Fruit fly (Drosophila melanogaster) whole organism, prepupa: Measurements from ENCODE around the gene CG4374.

Experiments
- Blimp-1 ChIP-seq: fragments of 200-800 bp; sonication (Bioruptor generic); optimal IDR thresholded peaks from 3 replicates; lab custom pipeline; 2017; ENCODE audit warnings: missing biosample characterization, missing genetic modification characterization, mild to moderate bottlenecking, moderate library complexity, missing genetic modification reagents
- CG10631 ChIP-seq: fragments of 200-800 bp; sonication (Bioruptor generic); optimal IDR thresholded peaks from 2 replicates; lab custom pipeline; 2016; ENCODE audit warnings: missing biosample characterization, missing genetic modification characterization
- CG10669 ChIP-seq: fragments of 200-800 bp; sonication (Bioruptor generic); optimal IDR thresholded peaks from 3 replicates; lab custom pipeline; 2018; ENCODE audit warnings: missing biosample characterization, mild to moderate bottlenecking, missing genetic modification characterization, moderate library complexity
- CG11294 ChIP-seq: fragments of 200-800 bp; sonication (Bioruptor generic); IDR thresholded peaks from 2 replicates; pipeline ENCODE4 v1.3.6; 2022; ENCODE audit warnings: missing biosample characterization, missing genetic modification characterization
- CG11762 ChIP-seq: fragments of 200-800 bp; sonication (Bioruptor generic); optimal IDR thresholded peaks from 3 replicates; lab custom pipeline; 2016; ENCODE audit warnings: missing biosample characterization, missing genetic modification characterization; ENCODE audit not compliant: insufficient read depth
- CG11902 ChIP-seq: fragments of 200-800 bp; sonication (Bioruptor generic); optimal IDR thresholded peaks from 3 replicates; lab custom pipeline; 2016; ENCODE audit warnings: missing biosample characterization, missing genetic modification characterization
- CG15336 ChIP-seq: fragments of 200-800 bp; sonication (Bioruptor generic); IDR thresholded peaks from 2 replicates; pipeline ENCODE4 v1.3.6; 2022; ENCODE audit warnings: missing biosample characterization, missing genetic modification characterization
- CG16779 ChIP-seq: fragments of 200-800 bp; sonication (Bioruptor generic); optimal IDR thresholded peaks from 3 replicates; lab custom pipeline; 2017; ENCODE audit warnings: missing biosample characterization, mild to moderate bottlenecking, missing genetic modification characterization
- CG3032 ChIP-seq: fragments of 200-800 bp; optimal IDR thresholded peaks from 2 replicates; lab custom pipeline; 2019; ENCODE audit warnings: missing biosample characterization, mild to moderate bottlenecking, missing genetic modification characterization, moderate library complexity
- CG32006 ChIP-seq: fragments of 200-800 bp; sonication (Bioruptor generic); optimal IDR thresholded peaks from 3 replicates; lab custom pipeline; 2017; ENCODE audit warnings: missing biosample characterization, mild to moderate bottlenecking, missing genetic modification characterization
- CG34406 ChIP-seq: fragments of 200-800 bp; sonication (Bioruptor generic); optimal IDR thresholded peaks from 3 replicates; lab custom pipeline; 2016; ENCODE audit warnings: missing biosample characterization, missing genetic modification characterization
- CG3919 ChIP-seq: fragments of 200-800 bp; sonication (Bioruptor generic); optimal IDR thresholded peaks from 3 replicates; lab custom pipeline; 2016; ENCODE audit warnings: missing biosample characterization, missing genetic modification characterization
- CG4318 ChIP-seq: fragments of 200-800 bp; sonication (Bioruptor generic); optimal IDR thresholded peaks from 3 replicates; lab custom pipeline; 2017; ENCODE audit warnings: missing biosample characterization, mild to moderate bottlenecking, missing genetic modification characterization
- CG6163 ChIP-seq: fragments of 200-800 bp; sonication (Bioruptor generic); IDR thresholded peaks from 3 replicates; pipeline ENCODE4 v1.3.6; 2022; ENCODE audit warnings: missing biosample characterization, missing genetic modification characterization
- CG6276 ChIP-seq: fragments of 200-800 bp; sonication (Bioruptor generic); optimal IDR thresholded peaks from 2 replicates; lab custom pipeline; 2017; ENCODE audit warnings: missing biosample characterization, mild to moderate bottlenecking, missing genetic modification characterization
- CG6792 ChIP-seq: fragments of 200-800 bp; sonication (Bioruptor generic); optimal IDR thresholded peaks from 3 replicates; lab custom pipeline; 2016; ENCODE audit warnings: missing biosample characterization, missing genetic modification characterization
- CG6808 ChIP-seq: fragments of 200-800 bp; sonication (Bioruptor generic); optimal IDR thresholded peaks from 3 replicates; lab custom pipeline; 2017; ENCODE audit warnings: missing biosample characterization, missing genetic modification characterization, mild to moderate bottlenecking, moderate library complexity, missing genetic modification reagents
- CG6854 ChIP-seq: fragments of 200-800 bp; sonication (Bioruptor generic); optimal IDR thresholded peaks from 2 replicates; lab custom pipeline; 2017; ENCODE audit warnings: missing biosample characterization, mild to moderate bottlenecking, missing genetic modification characterization
- CG8119 ChIP-seq: fragments of 200-800 bp; sonication (Bioruptor generic); IDR thresholded peaks from 3 replicates; pipeline ENCODE4 v1.3.6; 2022; ENCODE audit warnings: missing biosample characterization, missing genetic modification characterization
- CG8319 ChIP-seq: fragments of 200-800 bp; sonication (Bioruptor generic); optimal IDR thresholded peaks from 3 replicates; lab custom pipeline; 2016; ENCODE audit warnings: missing biosample characterization, missing genetic modification characterization
- CG8632 ChIP-seq: fragments of 200-800 bp; sonication (Bioruptor generic); optimal IDR thresholded peaks from 3 replicates; lab custom pipeline; 2016; ENCODE audit warnings: missing biosample characterization, missing genetic modification characterization
- Eip75B ChIP-seq: fragments of 200-800 bp; sonication (Bioruptor generic); optimal IDR thresholded peaks from 3 replicates; lab custom pipeline; 2016; ENCODE audit warnings: missing biosample characterization, missing genetic modification characterization
- Eip78C ChIP-seq: fragments of 200-800 bp; sonication (Bioruptor generic); peaks from one replicate; lab custom pipeline; 2016; ENCODE audit warnings: missing biosample characterization, missing genetic modification characterization
- Ets21C ChIP-seq: fragments of 200-800 bp; sonication (Bioruptor generic); optimal IDR thresholded peaks from 3 replicates; lab custom pipeline; 2016; ENCODE audit warnings: missing biosample characterization, missing genetic modification characterization
- Ets96B ChIP-seq: fragments of 200-800 bp; optimal IDR thresholded peaks from 2 replicates; lab custom pipeline; 2019; ENCODE audit warnings: missing biosample characterization, mild to moderate bottlenecking, missing genetic modification characterization, moderate library complexity
- Gug ChIP-seq: fragments of 200-800 bp; sonication (Bioruptor generic); IDR thresholded peaks from 2 replicates; pipeline ENCODE4 v1.3.6; 2022; ENCODE audit warnings: missing biosample characterization, missing genetic modification characterization
- Hr38 ChIP-seq: sonication (Bioruptor generic); optimal IDR thresholded peaks from 2 replicates; lab custom pipeline; 2016; ENCODE audit warnings: missing biosample characterization, missing genetic modification characterization
- Hr4 ChIP-seq: fragments of 200-800 bp; sonication (Bioruptor generic); optimal IDR thresholded peaks from 3 replicates; lab custom pipeline; 2016; ENCODE audit warnings: missing biosample characterization, missing genetic modification characterization
- Lpt ChIP-seq: fragments of 200-800 bp; sonication (Bioruptor generic); optimal IDR thresholded peaks from 3 replicates; lab custom pipeline; 2016; ENCODE audit warnings: missing biosample characterization, missing genetic modification characterization
- OdsH ChIP-seq: fragments of 200-800 bp; sonication (Bioruptor generic); optimal IDR thresholded peaks from 3 replicates; lab custom pipeline; 2016; ENCODE audit warnings: missing biosample characterization, missing genetic modification characterization
- Sox14 ChIP-seq: fragments of 200-800 bp; sonication (Bioruptor generic); optimal IDR thresholded peaks from 3 replicates; lab custom pipeline; 2016; ENCODE audit warnings: missing biosample characterization, missing genetic modification characterization
- Sox15 ChIP-seq: fragments of 200-800 bp; sonication (Bioruptor generic); optimal IDR thresholded peaks from 3 replicates; lab custom pipeline; 2016; ENCODE audit warnings: missing biosample characterization, missing genetic modification characterization
- achi ChIP-seq: fragments of 200-800 bp; sonication (Bioruptor generic); optimal IDR thresholded peaks from 3 replicates; lab custom pipeline; 2016; ENCODE audit warnings: missing biosample characterization, missing genetic modification characterization
- cyc ChIP-seq: fragments of 200-800 bp; sonication (Bioruptor generic); optimal IDR thresholded peaks from 3 replicates; lab custom pipeline; 2016; ENCODE audit warnings: missing biosample characterization, missing genetic modification characterization
- dac ChIP-seq: fragments of 200-800 bp; sonication (Bioruptor generic); optimal IDR thresholded peaks from 2 replicates; lab custom pipeline; 2017; ENCODE audit warnings: missing biosample characterization, mild to moderate bottlenecking, missing genetic modification characterization
- dsx ChIP-seq: fragments of 200-800 bp; optimal IDR thresholded peaks from 3 replicates; lab custom pipeline; 2019; ENCODE audit warnings: missing biosample characterization, mild to moderate bottlenecking, missing genetic modification characterization, moderate library complexity; ENCODE audit not compliant: poor library complexity, severe bottlenecking
- eg ChIP-seq: fragments of 200-800 bp; sonication (Bioruptor generic); IDR thresholded peaks from 3 replicates; pipeline ENCODE4 v1.3.6; 2022; ENCODE audit warnings: missing biosample characterization, missing genetic modification characterization
- net ChIP-seq: fragments of 200-800 bp; sonication (Bioruptor generic); optimal IDR thresholded peaks from 3 replicates; lab custom pipeline; 2016; ENCODE audit warnings: missing biosample characterization, missing genetic modification characterization
- pdm3 ChIP-seq: fragments of 200-800 bp; sonication (Bioruptor generic); optimal IDR thresholded peaks from 3 replicates; lab custom pipeline; 2016; ENCODE audit warnings: missing biosample characterization, missing genetic modification characterization
- salr ChIP-seq, 2 experiments: fragments of 200-800 bp; sonication (Bioruptor generic); optimal IDR thresholded peaks; 3 replicates each; lab custom pipeline; 2016 to 2018; ENCODE audit warnings: missing biosample characterization in 2 of 2, missing genetic modification characterization in 2 of 2, mild to moderate bottlenecking in 1 of 2
- spab ChIP-seq: fragments of 200-800 bp; sonication (Bioruptor generic); optimal IDR thresholded peaks from 2 replicates; lab custom pipeline; 2017; ENCODE audit warnings: missing biosample characterization, mild to moderate bottlenecking, missing genetic modification characterization, missing genetic modification reagents
- ss ChIP-seq, 2 experiments: fragments of 200-800 bp; sonication (Bioruptor generic); optimal IDR thresholded peaks; 2 replicates in 1 of 2; 3 replicates in 1 of 2; lab custom pipeline; 2017 to 2018; ENCODE audit warnings: mild to moderate bottlenecking in 2 of 2, missing biosample characterization in 2 of 2, missing genetic modification characterization in 2 of 2, moderate library complexity in 1 of 2
- svp ChIP-seq: fragments of 200-800 bp; sonication (Bioruptor generic); peaks from one replicate; lab custom pipeline; 2016; ENCODE audit warnings: missing biosample characterization, missing genetic modification characterization
- topi ChIP-seq: fragments of 200-800 bp; sonication (Bioruptor generic); optimal IDR thresholded peaks from 3 replicates; lab custom pipeline; 2016; ENCODE audit warnings: missing biosample characterization, missing genetic modification characterization
- vri ChIP-seq: fragments of 200-800 bp; sonication (Bioruptor generic); optimal IDR thresholded peaks from 3 replicates; lab custom pipeline; 2016; ENCODE audit warnings: missing biosample characterization, mild to moderate bottlenecking, missing genetic modification characterization

CG4374 gene

DNA sequence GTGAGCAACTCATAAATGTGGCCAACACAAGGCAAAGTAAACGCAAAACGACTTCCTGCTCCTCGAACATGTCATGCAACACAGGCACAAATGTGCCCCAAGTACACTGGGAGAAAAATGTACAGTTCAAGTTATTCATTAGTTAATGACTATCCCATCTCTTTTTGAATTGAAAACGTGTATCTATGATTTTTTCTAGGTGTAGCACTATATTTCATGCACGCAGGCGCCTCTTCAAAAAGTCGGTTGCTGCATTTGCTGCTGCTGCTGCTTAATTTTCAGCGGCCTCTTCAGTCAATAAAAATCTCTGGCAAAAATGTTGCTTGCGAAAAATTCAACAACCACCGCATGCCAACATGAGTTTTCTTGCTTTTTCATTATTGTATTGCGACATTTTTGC lies 104.5 kb downstream of the CG4374 start (continued):
- no peak for TF ChIP-seq Sox15
- peak; percentile 12 for TF ChIP-seq CG6276 (GFP tag; lab: Kevin White, UChicago)
- TF ChIP-seq vri (GFP tag; lab: Kevin White, UChicago), result no peak
- no peak for TF ChIP-seq CG6808 (GFP tag; lab: Kevin White, UChicago)
- TF ChIP-seq dsx (GFP tag; lab: Kevin White, UChicago), result no peak
- no peak for TF ChIP-seq svp (GFP tag; lab: Kevin White, UChicago)
- no peak for TF ChIP-seq CG3032
- TF ChIP-seq CG6854 (GFP tag; lab: Kevin White, UChicago), result no peak
- no peak for TF ChIP-seq CG10669 (GFP tag; lab: Kevin White, UChicago)
- no peak for TF ChIP-seq CG3919 (GFP tag; lab: Kevin White, UChicago)
- no peak for TF ChIP-seq Hr38 (GFP tag; lab: Kevin White, UChicago)
- TF ChIP-seq Ets21C (GFP tag; lab: Kevin White, UChicago), result no peak
- peak; percentile 54 for TF ChIP-seq CG15336 (GFP tag; lab: Robert Waterston, UW)

DNA sequence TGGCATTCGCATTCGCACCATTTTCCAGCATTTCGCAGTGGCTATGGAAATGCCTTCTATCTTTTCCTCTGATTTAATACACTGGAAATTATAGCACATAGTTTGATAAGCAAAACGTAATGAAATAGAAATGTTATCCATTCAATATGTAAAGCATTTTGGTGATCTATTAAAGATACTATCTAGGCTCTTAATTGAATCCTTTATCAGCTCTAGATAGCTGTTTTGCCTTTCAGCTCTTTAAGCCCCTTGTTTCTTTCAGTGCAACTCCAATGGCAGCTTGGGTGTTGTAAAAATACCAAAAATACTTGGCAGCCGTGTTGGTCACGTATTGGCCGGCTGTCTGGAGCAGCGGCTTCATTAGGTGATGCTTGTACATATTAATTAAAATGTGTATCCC lies 107.0 kb downstream of the CG4374 start:
- peak; percentile 24 for TF ChIP-seq achi (GFP tag; lab: Kevin White, UChicago)
- TF ChIP-seq CG6792 (GFP tag; lab: Kevin White, UChicago), result no peak
- peak; percentile 68 for TF ChIP-seq CG32006 (GFP tag; lab: Kevin White, UChicago)
- peak; percentile 44 for TF ChIP-seq CG4318 (GFP tag; lab: Kevin White, UChicago)
- peak; percentile 3 for TF ChIP-seq Sox14 (GFP tag; lab: Kevin White, UChicago)
- TF ChIP-seq dac (GFP tag; lab: Kevin White, UChicago), result peak; percentile 53
- TF ChIP-seq CG11762 (GFP tag; lab: Kevin White, UChicago), result no peak
- 0 out of 2 replicates have a peak, but pooled peaks have one; percentile 24 for TF ChIP-seq CG11294
- TF ChIP-seq CG6276 (GFP tag; lab: Kevin White, UChicago), result peak; percentile 41
- TF ChIP-seq net (GFP tag; lab: Kevin White, UChicago), result peak; percentile 24
- TF ChIP-seq spab (GFP tag; lab: Kevin White, UChicago), result no peak
- TF ChIP-seq CG6163 (GFP tag; lab: Robert Waterston, UW), result no peak
- no peak for TF ChIP-seq dsx (GFP tag; lab: Kevin White, UChicago)
- peak; percentile 58 for TF ChIP-seq eg (GFP tag; lab: Robert Waterston, UW)
- peak; percentile 12 for TF ChIP-seq CG3919 (GFP tag; lab: Kevin White, UChicago)
- TF ChIP-seq Hr4 (GFP tag; lab: Kevin White, UChicago), result peak; percentile 75
- peak; percentile 71 for TF ChIP-seq CG15336 (GFP tag; lab: Robert Waterston, UW)
- TF ChIP-seq Gug, result peak; percentile 30; the same call in 1 of the 2 replicates
- peak; percentile 39 for TF ChIP-seq pdm3 (GFP tag; lab: Kevin White, UChicago)
- peak; percentile 29 for TF ChIP-seq OdsH (GFP tag; lab: Kevin White, UChicago)
- TF ChIP-seq CG8119 (GFP tag; lab: Robert Waterston, UW), result peak; percentile 65
- peak; percentile 56 for TF ChIP-seq Eip78C (GFP tag; lab: Kevin White, UChicago)
- TF ChIP-seq salr (GFP tag; optimal IDR thresholded peaks at IDR 0.05; lab: Kevin White, UChicago), result peak in 1 of 2 experiments; percentile 19
- TF ChIP-seq CG10631, result peak; percentile 14

- TF ChIP-seq CG3032 (peak; percentile 77), CG6854 (GFP tag; lab: Kevin White, UChicago) (peak; percentile 54), Blimp-1 (GFP tag; lab: Kevin White, UChicago) (peak; percentile 71), CG11902 (GFP tag; lab: Kevin White, UChicago) (peak; percentile 58), CG8319 (GFP tag; lab: Kevin White, UChicago) (peak; percentile 71), CG6808 (GFP tag; lab: Kevin White, UChicago) (peak; percentile 59), Ets96B (tag; lab: Kevin White, UChicago) (peak; percentile 77), Ets21C (GFP tag; lab: Kevin White, UChicago) (peak; percentile 88), CG16779 (tag; lab: Kevin White, UChicago) (peak; percentile 40), Hr4 (GFP tag; lab: Kevin White, UChicago) (peak; percentile 76), pdm3 (GFP tag; lab: Kevin White, UChicago) (peak; percentile 82), CG34406 (GFP tag; lab: Kevin White, UChicago) (peak; percentile 70), Hr38 (GFP tag; lab: Kevin White, UChicago) (no peak), salr (GFP tag; optimal IDR thresholded peaks at IDR 0.05; lab: Kevin White, UChicago) (peak; percentile 16 to 37), eg (GFP tag; lab: Robert Waterston, UW) (peak; percentile 76), dsx (GFP tag; lab: Kevin White, UChicago) (peak; percentile 23), Lpt (GFP tag; lab: Kevin White, UChicago) (peak; percentile 41), CG3919 (GFP tag; lab: Kevin White, UChicago) (peak; percentile 76), topi (GFP tag; lab: Kevin White, UChicago) (peak; percentile 92), CG8632 (GFP tag; lab: Kevin White, UChicago) (peak; percentile 56), Eip75B (GFP tag; lab: Kevin White, UChicago) (peak; percentile 88), CG15336 (GFP tag; lab: Robert Waterston, UW) (peak; percentile 68), ss (GFP tag; optimal IDR thresholded peaks at IDR 0.05; lab: Kevin White, UChicago) (peak; percentile 10 to 16), cyc (GFP tag; lab: Kevin White, UChicago) (peak; percentile 92)
These were observed 108.5 kb downstream of the CG4374 start, which contains the start of gene CG4408 for dm6 chr3R:23363515-23364124. Gene CG4408 (minus strand): TSS chr3R:23363574.
